Fruit fly (Drosophila melanogaster) whole organism, embryonic: ENCODE results near the gene Setx.

Experiments
- Aef1 ChIP-seq: fragments of 200-800 bp; sonication (Bioruptor generic); IDR thresholded peaks from 3 replicates; pipeline ENCODE4 v1.3.6; 2022; ENCODE audit warnings: missing biosample characterization, missing genetic modification characterization
- Bgb ChIP-seq: fragments of 200-800 bp; sonication (Bioruptor generic); IDR thresholded peaks from 2 replicates; pipeline ENCODE4 v1.3.6; 2022; ENCODE audit warnings: missing biosample characterization, missing genetic modification characterization; ENCODE audit not compliant: partially characterized antibody
- CG12071 ChIP-seq: fragments of 200-800 bp; sonication (Bioruptor generic); optimal IDR thresholded peaks from 3 replicates; lab custom pipeline; 2018; ENCODE audit warnings: missing biosample characterization, mild to moderate bottlenecking, missing genetic modification characterization
- CG13775 ChIP-seq: fragments of 200-800 bp; sonication (Bioruptor generic); optimal IDR thresholded peaks from 3 replicates; lab custom pipeline; 2017; ENCODE audit warnings: missing biosample characterization, mild to moderate bottlenecking, missing genetic modification characterization
- CG1647 ChIP-seq: fragments of 200-800 bp; sonication (Bioruptor generic); optimal IDR thresholded peaks from 3 replicates; lab custom pipeline; 2016; ENCODE audit warnings: missing biosample characterization, missing genetic modification characterization
- CG16863 ChIP-seq: fragments of 200-800 bp; sonication (Bioruptor generic); optimal IDR thresholded peaks from 3 replicates; lab custom pipeline; 2016; ENCODE audit warnings: missing biosample characterization, missing genetic modification characterization
- CG17186 ChIP-seq: fragments of 200-800 bp; sonication (Bioruptor generic); optimal IDR thresholded peaks from 3 replicates; lab custom pipeline; 2017; ENCODE audit warnings: missing biosample characterization, missing genetic modification reagents, missing genetic modification characterization
- CG17328 ChIP-seq: fragments of 200-800 bp; sonication (Bioruptor generic); IDR thresholded peaks from 2 replicates; pipeline ENCODE4 v1.3.6; 2022; ENCODE audit warnings: missing biosample characterization, missing genetic modification characterization
- CG2116 ChIP-seq: fragments of 200-800 bp; sonication (Bioruptor generic); optimal IDR thresholded peaks from 3 replicates; lab custom pipeline; 2018; ENCODE audit warnings: missing biosample characterization, mild to moderate bottlenecking, missing genetic modification characterization
- CG43689 ChIP-seq: fragments of 200-800 bp; sonication (Bioruptor generic); IDR thresholded peaks from 2 replicates; pipeline ENCODE4 v1.3.6; 2022; ENCODE audit warnings: missing biosample characterization, missing genetic modification characterization
- CG4404 ChIP-seq: fragments of 200-800 bp; sonication (Bioruptor generic); IDR thresholded peaks from 2 replicates; pipeline ENCODE4 v1.3.6; 2022; ENCODE audit warnings: missing biosample characterization, missing genetic modification characterization
- CG7357 ChIP-seq: fragments of 200-800 bp; sonication (Bioruptor generic); IDR thresholded peaks from 3 replicates; pipeline ENCODE4 v1.3.6; 2022; ENCODE audit warnings: missing biosample characterization, missing genetic modification characterization
- CG8388 ChIP-seq: fragments of 200-800 bp; sonication (Bioruptor generic); optimal IDR thresholded peaks from 2 replicates; lab custom pipeline; 2019; ENCODE audit warnings: missing biosample characterization, mild to moderate bottlenecking, missing genetic modification characterization, moderate library complexity
- CG9727 ChIP-seq: fragments of 200-800 bp; sonication (Bioruptor generic); optimal IDR thresholded peaks from 3 replicates; lab custom pipeline; 2017; ENCODE audit warnings: missing biosample characterization, mild to moderate bottlenecking, missing genetic modification characterization
- CG9797 ChIP-seq: fragments of 200-800 bp; sonication (Bioruptor generic); optimal IDR thresholded peaks from 3 replicates; lab custom pipeline; 2018; ENCODE audit warnings: missing biosample characterization, mild to moderate bottlenecking, missing genetic modification characterization
- Doc2 ChIP-seq: fragments of 200-800 bp; sonication (Bioruptor generic); IDR thresholded peaks from 2 replicates; pipeline ENCODE4 v1.3.6; 2022; ENCODE audit warnings: missing biosample characterization, missing genetic modification characterization
- Gug ChIP-seq: fragments of 200-800 bp; sonication (Bioruptor generic); IDR thresholded peaks from 4 replicates; pipeline ENCODE4 v1.3.6; 2022; ENCODE audit warnings: missing biosample characterization, missing genetic modification characterization
- HLH4C ChIP-seq: fragments of 200-800 bp; sonication (Bioruptor generic); IDR thresholded peaks from 3 replicates; pipeline ENCODE4 v1.3.6; 2022; ENCODE audit warnings: missing biosample characterization, missing genetic modification characterization; ENCODE audit not compliant: partially characterized antibody
- HLH54F ChIP-seq: fragments of 200-800 bp; sonication (Bioruptor generic); optimal IDR thresholded peaks from 3 replicates; lab custom pipeline; 2016; ENCODE audit warnings: missing biosample characterization, missing genetic modification characterization
- Hey ChIP-seq: fragments of 200-800 bp; sonication (Bioruptor generic); optimal IDR thresholded peaks from 3 replicates; lab custom pipeline; 2018; ENCODE audit warnings: missing biosample characterization, mild to moderate bottlenecking, missing genetic modification characterization
- Hmx ChIP-seq: fragments of 200-800 bp; sonication (Bioruptor generic); optimal IDR thresholded peaks from 2 replicates; lab custom pipeline; 2016; ENCODE audit warnings: missing biosample characterization, missing genetic modification characterization
- Hsf ChIP-seq: fragments of 200-800 bp; sonication (Bioruptor generic); optimal IDR thresholded peaks from 3 replicates; lab custom pipeline; 2016; ENCODE audit warnings: missing biosample characterization, missing genetic modification characterization
- Lim3 ChIP-seq: fragments of 200-800 bp; sonication (Bioruptor generic); IDR thresholded peaks from 2 replicates; pipeline ENCODE4 v1.3.6; 2022; ENCODE audit warnings: missing biosample characterization, missing genetic modification characterization
- Med ChIP-seq: fragments of 200-800 bp; sonication (Bioruptor generic); peaks from one replicate; lab custom pipeline; 2016; ENCODE audit warnings: missing biosample characterization, missing genetic modification characterization, mild to moderate bottlenecking, inconsistent platforms, moderate library complexity
- Mrtf ChIP-seq: fragments of 200-800 bp; sonication (Bioruptor generic); IDR thresholded peaks from 3 replicates; pipeline ENCODE4 v1.3.6; 2022; ENCODE audit warnings: missing biosample characterization, missing genetic modification characterization
- NfI ChIP-seq: fragments of 200-800 bp; sonication (Bioruptor generic); optimal IDR thresholded peaks from 3 replicates; lab custom pipeline; 2018; ENCODE audit warnings: missing biosample characterization, mild to moderate bottlenecking, missing genetic modification characterization, moderate library complexity
- Sin3A ChIP-seq: fragments of >200 bp; optimal IDR thresholded peaks from 2 replicates; lab custom pipeline; 2018
- TFAM ChIP-seq: fragments of 200-800 bp; sonication (Bioruptor generic); optimal IDR thresholded peaks from 2 replicates; lab custom pipeline; 2017; ENCODE audit warnings: missing biosample characterization, missing genetic modification characterization, inconsistent platforms
- amos ChIP-seq: fragments of 200-800 bp; sonication (Bioruptor generic); IDR thresholded peaks from 2 replicates; pipeline ENCODE4 v1.3.6; 2022; ENCODE audit warnings: missing biosample characterization, missing genetic modification characterization; ENCODE audit not compliant: partially characterized antibody
- ara ChIP-seq: fragments of 200-800 bp; sonication (Bioruptor generic); IDR thresholded peaks from 2 replicates; pipeline ENCODE4 v1.3.6; 2022; ENCODE audit warnings: missing biosample characterization, missing genetic modification characterization
- bigmax ChIP-seq: fragments of 200-800 bp; sonication (Bioruptor generic); optimal IDR thresholded peaks from 2 replicates; lab custom pipeline; 2018; ENCODE audit warnings: missing biosample characterization, mild to moderate bottlenecking, missing genetic modification characterization
- cas ChIP-seq: fragments of 200-800 bp; sonication (Bioruptor generic); IDR thresholded peaks from 2 replicates; pipeline ENCODE4 v1.3.6; 2022; ENCODE audit warnings: missing biosample characterization, missing genetic modification characterization
- chinmo ChIP-seq: fragments of 200-800 bp; sonication (Bioruptor generic); IDR thresholded peaks from 4 replicates; pipeline ENCODE4 v1.3.6; 2022; ENCODE audit warnings: missing biosample characterization, missing genetic modification characterization; ENCODE audit not compliant: partially characterized antibody
- chn ChIP-seq: fragments of 200-800 bp; sonication (Bioruptor generic); optimal IDR thresholded peaks from 2 replicates; lab custom pipeline; 2016; ENCODE audit warnings: missing biosample characterization, missing genetic modification characterization
- emc ChIP-seq: fragments of 200-800 bp; sonication (Bioruptor generic); optimal IDR thresholded peaks from 2 replicates; lab custom pipeline; 2016; ENCODE audit warnings: missing biosample characterization, missing genetic modification characterization
- esg ChIP-seq: fragments of 200-800 bp; sonication (Bioruptor generic); conservative IDR thresholded peaks from 2 replicates; pipeline ENCODE4 v1.3.6; 2022; ENCODE audit warnings: missing biosample characterization, missing genetic modification characterization
- eyg ChIP-seq: fragments of 200-800 bp; sonication (Bioruptor generic); optimal IDR thresholded peaks from 3 replicates; lab custom pipeline; 2016; ENCODE audit warnings: missing biosample characterization, missing genetic modification characterization
- gfzf ChIP-seq: fragments of 200-800 bp; sonication (Bioruptor generic); optimal IDR thresholded peaks from 2 replicates; lab custom pipeline; 2016; ENCODE audit warnings: missing biosample characterization, mild to moderate bottlenecking, missing genetic modification characterization, moderate library complexity
- her ChIP-seq: fragments of 200-800 bp; sonication (Bioruptor generic); optimal IDR thresholded peaks from 2 replicates; lab custom pipeline; 2016; ENCODE audit warnings: missing biosample characterization, missing genetic modification characterization
- jumu ChIP-seq: fragments of 200-800 bp; sonication (Bioruptor generic); optimal IDR thresholded peaks from 3 replicates; lab custom pipeline; 2016; ENCODE audit warnings: missing biosample characterization, missing genetic modification characterization
- mld ChIP-seq: fragments of 200-800 bp; sonication (Bioruptor generic); IDR thresholded peaks from 3 replicates; pipeline ENCODE4 v1.3.6; 2022; ENCODE audit warnings: missing biosample characterization, missing genetic modification characterization; ENCODE audit not compliant: partially characterized antibody
- nmo ChIP-seq: fragments of 200-800 bp; sonication (Bioruptor generic); optimal IDR thresholded peaks from 2 replicates; lab custom pipeline; 2018; ENCODE audit warnings: missing biosample characterization, mild to moderate bottlenecking, missing genetic modification characterization, moderate library complexity
- phol ChIP-seq: fragments of 200-800 bp; sonication (Bioruptor generic); optimal IDR thresholded peaks from 3 replicates; lab custom pipeline; 2018; ENCODE audit warnings: missing biosample characterization, mild to moderate bottlenecking, missing genetic modification characterization, moderate library complexity
- pita ChIP-seq: fragments of 200-800 bp; sonication (Bioruptor generic); optimal IDR thresholded peaks from 2 replicates; lab custom pipeline; 2017; ENCODE audit warnings: missing biosample characterization, mild to moderate bottlenecking, missing genetic modification characterization
- ranshi ChIP-seq: fragments of 200-800 bp; sonication (Bioruptor generic); IDR thresholded peaks from 2 replicates; pipeline ENCODE4 v1.3.6; 2022; ENCODE audit warnings: missing biosample characterization, missing genetic modification characterization
- row ChIP-seq: fragments of 200-800 bp; sonication (Bioruptor generic); IDR thresholded peaks from 3 replicates; pipeline ENCODE4 v1.3.6; 2022; ENCODE audit warnings: missing biosample characterization, missing genetic modification characterization
- schlank ChIP-seq: fragments of 200-800 bp; sonication (Bioruptor generic); optimal IDR thresholded peaks from 2 replicates; lab custom pipeline; 2018; ENCODE audit warnings: missing biosample characterization, mild to moderate bottlenecking, missing genetic modification characterization
- slbo ChIP-seq: fragments of 200-800 bp; sonication (Bioruptor generic); IDR thresholded peaks from 2 replicates; pipeline ENCODE4 v1.3.6; 2022; ENCODE audit warnings: missing biosample characterization, missing genetic modification characterization
- stc ChIP-seq: fragments of 200-800 bp; sonication (Bioruptor generic); IDR thresholded peaks from 2 replicates; pipeline ENCODE4 v1.3.6; 2022; ENCODE audit warnings: missing biosample characterization, missing genetic modification characterization
- zen2 ChIP-seq: fragments of 200-800 bp; sonication (Bioruptor generic); IDR thresholded peaks from 3 replicates; pipeline ENCODE4 v1.3.6; 2022; ENCODE audit warnings: missing biosample characterization, missing genetic modification characterization; ENCODE audit not compliant: partially characterized antibody

Gene Setx

DNA sequence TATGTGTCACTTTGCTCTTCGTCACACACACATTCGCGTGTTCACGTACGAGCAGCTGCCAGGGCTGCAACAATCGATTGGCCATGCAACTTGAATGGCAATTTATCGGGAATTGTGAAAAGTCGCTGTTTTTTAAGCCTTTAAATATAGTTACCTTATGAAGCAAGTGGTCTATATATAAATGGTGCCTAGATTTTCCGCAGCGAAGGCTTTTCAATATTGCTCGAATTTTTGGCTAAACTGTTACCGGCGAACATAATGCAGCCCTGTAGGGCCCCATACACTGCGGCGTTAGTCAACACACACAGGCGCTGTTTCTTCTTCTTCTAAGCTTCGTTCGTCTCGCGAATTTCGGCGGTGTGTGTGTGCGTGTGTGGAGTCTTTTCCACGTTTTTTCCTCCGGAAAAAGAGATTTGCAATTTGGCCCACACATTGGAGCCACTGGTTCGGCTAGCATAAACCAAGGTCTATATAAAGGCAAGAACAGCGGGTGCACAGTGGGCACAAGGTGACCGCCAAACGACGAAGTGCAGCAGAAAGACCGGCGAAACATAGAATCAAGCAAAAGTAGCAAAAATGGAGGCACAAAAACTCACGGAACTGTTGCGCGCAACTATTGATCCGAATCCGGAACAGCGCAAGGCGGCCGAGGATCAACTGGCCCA, 21.3 kb downstream of the Setx start, which contains the start of the genes Arp3 and msk (continued):
- peak; percentile 97 for TF ChIP-seq CG2116 (GFP tag; lab: Kevin White, UChicago)
- TF ChIP-seq TFAM, result no peak
- TF ChIP-seq nmo (GFP tag; lab: Kevin White, UChicago), result peak; percentile 90
- peak; percentile 77 for TF ChIP-seq ranshi (GFP tag; lab: Robert Waterston, UW)
- TF ChIP-seq mld, result no peak
- TF ChIP-seq zen2 (GFP tag; lab: Robert Waterston, UW), result no peak
- TF ChIP-seq esg (GFP tag; lab: Robert Waterston, UW), result peak; percentile 47; the same call in 1 of the 2 replicates
- no peak for TF ChIP-seq CG43689 (GFP tag; lab: Robert Waterston, UW)
- peak; percentile 49 for TF ChIP-seq schlank (tag; lab: Kevin White, UChicago)
- peak; percentile 82 for TF ChIP-seq CG13775 (GFP tag; lab: Kevin White, UChicago)
- TF ChIP-seq Sin3A (lab: Kevin White, UChicago), result peak; percentile 100
- 0 out of 2 replicates have a peak, but pooled peaks have one; percentile 49 for TF ChIP-seq amos
- TF ChIP-seq CG1647 (GFP tag; lab: Kevin White, UChicago), result peak; percentile 88
- peak; percentile 64; the same call in 2 of the 3 replicates for TF ChIP-seq Mrtf
- peak; percentile 86 for TF ChIP-seq Hsf
- peak; percentile 40; the same call in 1 of the 2 replicates for TF ChIP-seq cas (GFP tag; lab: Robert Waterston, UW)
- TF ChIP-seq bigmax, result peak; percentile 38
- peak; percentile 80 for TF ChIP-seq Aef1 (GFP tag; lab: Robert Waterston, UW)
- peak; percentile 99 for TF ChIP-seq Med (GFP tag; lab: Kevin White, UChicago)
- TF ChIP-seq Bgb, result peak; percentile 51
- no peak for TF ChIP-seq stc
- TF ChIP-seq CG9797, result peak; percentile 59
- TF ChIP-seq chn, result peak; percentile 84
- no peak for TF ChIP-seq Doc2 (GFP tag; lab: Robert Waterston, UW)
- no peak for TF ChIP-seq Hmx
- no peak for TF ChIP-seq Hey
- peak; percentile 83 for TF ChIP-seq emc (GFP tag; lab: Kevin White, UChicago)
- peak; percentile 91 for TF ChIP-seq HLH54F (GFP tag; lab: Kevin White, UChicago)
- peak; percentile 55; the same call in 1 of the 3 replicates for TF ChIP-seq HLH4C (GFP tag; lab: Robert Waterston, UW)
- TF ChIP-seq CG17328, result peak; percentile 47
- TF ChIP-seq CG17186 (GFP tag; lab: Kevin White, UChicago), result peak; percentile 84
- peak; percentile 86 for TF ChIP-seq Gug
- TF ChIP-seq phol (tag; lab: Kevin White, UChicago), result peak; percentile 88
- TF ChIP-seq CG12071, result no peak
- TF ChIP-seq ara, result peak; percentile 66
- TF ChIP-seq CG9727 (GFP tag; lab: Kevin White, UChicago), result peak; percentile 79
- TF ChIP-seq jumu, result peak; percentile 95
- TF ChIP-seq CG16863, result peak; percentile 85
- TF ChIP-seq NfI, result peak; percentile 77
- TF ChIP-seq her (GFP tag; lab: Kevin White, UChicago), result peak; percentile 87
- TF ChIP-seq eyg (GFP tag; lab: Kevin White, UChicago), result peak; percentile 85
- peak; percentile 87 for TF ChIP-seq row (GFP tag; lab: Robert Waterston, UW)
- TF ChIP-seq CG7357 (GFP tag; lab: Robert Waterston, UW), result peak; percentile 68
- TF ChIP-seq CG8388 (GFP tag; lab: Kevin White, UChicago), result peak; percentile 69
- peak; percentile 76 for TF ChIP-seq CG4404 (GFP tag; lab: Robert Waterston, UW)
- peak; percentile 88 for TF ChIP-seq slbo (GFP tag; lab: Robert Waterston, UW)
- TF ChIP-seq Lim3, result no peak; the same call in 1 of the 2 replicates
- peak; percentile 47 for TF ChIP-seq gfzf (GFP tag; lab: Kevin White, UChicago)
- no peak for TF ChIP-seq chinmo (GFP tag; lab: Robert Waterston, UW)
- TF ChIP-seq pita, result no peak
